Worm (Caenorhabditis elegans): ENCODE measurements around the gene toe-2.

ce11 chrII:6531527-6531926 lies 10.3 kb upstream of the toe-2 start, which contains the start of gene abch-1:
- TF ChIP-seq flt-1 (GFP tag; IDR thresholded peaks at IDR 0.05), result no peak
- TF ChIP-seq ref-1 (GFP tag; conservative IDR thresholded peaks at IDR 0.05), result no peak
- TF ChIP-seq T22C8.4 (GFP tag; IDR thresholded peaks at IDR 0.05), result no peak
- TF ChIP-seq ztf-23 (GFP tag; IDR thresholded peaks at IDR 0.05), result no peak
- no peak for TF ChIP-seq ztf-29 (GFP tag; IDR thresholded peaks at IDR 0.05)
- no peak for TF ChIP-seq cog-1 (tag; optimal IDR thresholded peaks at IDR 0.05)
- TF ChIP-seq tab-1 (GFP tag; IDR thresholded peaks at IDR 0.05), result no peak

Measured in whole organism, midembryonic.